Worm (Caenorhabditis elegans) whole organism, L4 larva: Measurements from ENCODE around the gene cdc-73.

Experiments
- F26F4.8 ChIP-seq: fragments of 200-800 bp; sonication (Bioruptor generic); conservative IDR thresholded peaks from 2 replicates; pipeline ENCODE4 v1.3.6; 2022; ENCODE audit warnings: missing genetic modification characterization, missing compliant biosample characterization
- T20F7.1 ChIP-seq: fragments of 200-800 bp; sonication (Bioruptor generic); optimal IDR thresholded peaks from 2 replicates; lab custom pipeline; 2018; ENCODE audit warnings: mild to moderate bottlenecking, missing genetic modification characterization, missing compliant biosample characterization
- T26A8.4 ChIP-seq: fragments of 200-800 bp; sonication (Bioruptor generic); IDR thresholded peaks from 2 replicates; pipeline ENCODE4 v1.3.6; 2022; ENCODE audit warnings: missing genetic modification characterization, missing compliant biosample characterization
- Y105C5A.15 ChIP-seq: fragments of 200-800 bp; sonication (Bioruptor generic); IDR thresholded peaks from 2 replicates; pipeline ENCODE4 v1.3.6; 2022; ENCODE audit warnings: missing genetic modification characterization, missing compliant biosample characterization
- Y48G9A.11 ChIP-seq: fragments of 200-800 bp; sonication (Bioruptor generic); IDR thresholded peaks from 2 replicates; pipeline ENCODE4 v1.3.6; 2022; ENCODE audit warnings: missing genetic modification reagents, missing genetic modification characterization, missing compliant biosample characterization
- Y75B8A.6 ChIP-seq: fragments of 200-800 bp; sonication (Bioruptor generic); IDR thresholded peaks from 2 replicates; pipeline ENCODE4 v1.3.6; 2022; ENCODE audit warnings: missing genetic modification reagents, missing genetic modification characterization, missing compliant biosample characterization
- aha-1 ChIP-seq: fragments of 150-350 bp; peaks from one replicate; lab custom pipeline; 2014; ENCODE audit warnings: missing biosample characterization, missing genetic modification characterization
- ama-1 ChIP-seq: fragments of 150-350 bp; optimal IDR thresholded peaks from 2 replicates; lab custom pipeline; 2014; ENCODE audit warnings: inconsistent platforms, mixed read lengths
- ceh-20 ChIP-seq: fragments of 200-800 bp; sonication (Bioruptor generic); IDR thresholded peaks from 2 replicates; pipeline ENCODE4 v1.3.6; 2022; ENCODE audit warnings: missing genetic modification reagents, missing genetic modification characterization, missing compliant biosample characterization
- ceh-44 ChIP-seq: fragments of 200-800 bp; sonication (Bioruptor generic); IDR thresholded peaks from 2 replicates; pipeline ENCODE4 v1.3.6; 2022; ENCODE audit warnings: missing genetic modification reagents, missing genetic modification characterization, missing compliant biosample characterization
- cey-2 ChIP-seq: sonication (generic microtip); optimal IDR thresholded peaks from 3 replicates; lab custom pipeline; 2017; ENCODE audit warnings: missing genetic modification characterization, mild to moderate bottlenecking, missing compliant biosample characterization, antibody characterized with exemption, borderline replicate concordance; ENCODE audit not compliant: insufficient read depth
- ctbp-1 ChIP-seq: fragments of 200-800 bp; sonication (Bioruptor generic); IDR thresholded peaks from 2 replicates; pipeline ENCODE4 v1.3.6; 2022; ENCODE audit warnings: missing genetic modification reagents, missing genetic modification characterization, missing compliant biosample characterization
- daf-12 ChIP-seq: fragments of 150-350 bp; optimal IDR thresholded peaks from 2 replicates; lab custom pipeline; 2014; ENCODE audit warnings: missing biosample characterization, missing genetic modification reagents, missing genetic modification characterization
- daf-16 ChIP-seq, 3 experiments: sonication (generic microtip); optimal IDR thresholded peaks; 2 replicates each; lab custom pipeline; 2016 to 2017; ENCODE audit warnings: missing genetic modification characterization in 3 of 3, missing genetic modification reagents in 3 of 3, mild to moderate bottlenecking in 2 of 3, missing compliant biosample characterization in 2 of 3, missing biosample characterization in 1 of 3, moderate library complexity in 1 of 3
- daf-19 ChIP-seq: fragments of 200-800 bp; sonication (Bioruptor generic); conservative IDR thresholded peaks from 2 replicates; pipeline ENCODE4 v1.3.6; 2022; ENCODE audit warnings: missing genetic modification characterization, missing compliant biosample characterization
- daf-8 ChIP-seq: fragments of 200-800 bp; sonication (Bioruptor generic); IDR thresholded peaks from 2 replicates; pipeline ENCODE4 v1.3.6; 2022; ENCODE audit warnings: missing genetic modification characterization, missing compliant biosample characterization
- dmd-6 ChIP-seq: fragments of 200-800 bp; sonication (Bioruptor generic); IDR thresholded peaks from 2 replicates; pipeline ENCODE4 v1.3.6; 2022; ENCODE audit warnings: missing genetic modification reagents, missing genetic modification characterization, missing compliant biosample characterization
- dpl-1 ChIP-seq: fragments of 150-350 bp; optimal IDR thresholded peaks from 2 replicates; lab custom pipeline; 2014; ENCODE audit warnings: missing biosample characterization, missing genetic modification reagents, missing genetic modification characterization
- dve-1 ChIP-seq: sonication (generic microtip); optimal IDR thresholded peaks from 2 replicates; lab custom pipeline; 2017; ENCODE audit warnings: antibody characterized with exemption, mild to moderate bottlenecking, missing genetic modification characterization, missing compliant biosample characterization; ENCODE audit not compliant: insufficient read depth
- egl-27 ChIP-seq: sonication (generic microtip); optimal IDR thresholded peaks from 3 replicates; lab custom pipeline; 2017; ENCODE audit warnings: missing biosample characterization, missing genetic modification reagents, missing genetic modification characterization
- fkh-10 ChIP-seq: fragments of 150-350 bp; optimal IDR thresholded peaks from 2 replicates; lab custom pipeline; 2014; ENCODE audit warnings: missing biosample characterization, missing genetic modification reagents, missing genetic modification characterization
- gei-8 ChIP-seq: fragments of 200-800 bp; sonication (Bioruptor generic); optimal IDR thresholded peaks from 2 replicates; lab custom pipeline; 2018; ENCODE audit warnings: mild to moderate bottlenecking, missing genetic modification characterization, missing compliant biosample characterization
- hlh-11 ChIP-seq: fragments of 200-800 bp; sonication (Bioruptor generic); optimal IDR thresholded peaks from 2 replicates; lab custom pipeline; 2018; ENCODE audit warnings: mild to moderate bottlenecking, missing genetic modification characterization, missing compliant biosample characterization
- hmg-1.1 ChIP-seq: fragments of 200-800 bp; sonication (Bioruptor generic); IDR thresholded peaks from 2 replicates; pipeline ENCODE4 v1.3.6; 2022; ENCODE audit warnings: missing genetic modification reagents, missing genetic modification characterization, missing compliant biosample characterization
- lin-13 ChIP-seq: fragments of 150-350 bp; optimal IDR thresholded peaks from 2 replicates; lab custom pipeline; 2014; ENCODE audit warnings: missing biosample characterization, missing genetic modification reagents, missing genetic modification characterization
- lin-38 ChIP-seq: fragments of 200-800 bp; sonication (Bioruptor generic); IDR thresholded peaks from 2 replicates; pipeline ENCODE4 v1.3.6; 2022; ENCODE audit warnings: missing genetic modification reagents, missing genetic modification characterization, missing compliant biosample characterization
- lin-39 ChIP-seq: fragments of 150-350 bp; optimal IDR thresholded peaks from 2 replicates; lab custom pipeline; 2014; ENCODE audit warnings: missing biosample characterization, missing genetic modification reagents, missing genetic modification characterization
- madf-9 ChIP-seq: fragments of 200-800 bp; sonication (Bioruptor generic); conservative IDR thresholded peaks from 2 replicates; pipeline ENCODE4 v1.3.6; 2022; ENCODE audit warnings: missing genetic modification reagents, missing genetic modification characterization, missing compliant biosample characterization
- mdl-1 ChIP-seq, 2 experiments: fragments of 150-350 bp in 1 of 2; sonication (generic microtip) in 1 of 2; optimal IDR thresholded peaks; 2 replicates each; lab custom pipeline; 2014 to 2017; ENCODE audit warnings: missing biosample characterization in 2 of 2, missing genetic modification characterization in 2 of 2
- mep-1 ChIP-seq: fragments of 150-350 bp; sonication (generic microtip); optimal IDR thresholded peaks from 3 replicates; lab custom pipeline; 2014; ENCODE audit warnings: missing biosample characterization, missing genetic modification characterization
- mxl-2 ChIP-seq: fragments of 200-800 bp; sonication (Bioruptor generic); conservative IDR thresholded peaks from 2 replicates; pipeline ENCODE4 v1.3.6; 2022; ENCODE audit warnings: missing genetic modification reagents, missing genetic modification characterization, missing compliant biosample characterization
- nhr-102 ChIP-seq: sonication (generic microtip); optimal IDR thresholded peaks from 2 replicates; lab custom pipeline; 2016; ENCODE audit warnings: mild to moderate bottlenecking, missing genetic modification characterization, moderate library complexity, missing compliant biosample characterization
- nhr-111 ChIP-seq: fragments of 200-800 bp; sonication (Bioruptor generic); optimal IDR thresholded peaks from 2 replicates; lab custom pipeline; 2018; ENCODE audit warnings: mild to moderate bottlenecking, missing genetic modification characterization, missing compliant biosample characterization
- nhr-28 ChIP-seq: fragments of 150-350 bp; optimal IDR thresholded peaks from 2 replicates; lab custom pipeline; 2014; ENCODE audit warnings: missing biosample characterization, missing genetic modification characterization
- nhr-48 ChIP-seq: sonication (generic microtip); optimal IDR thresholded peaks from 2 replicates; lab custom pipeline; 2016; ENCODE audit warnings: mild to moderate bottlenecking, missing genetic modification characterization, missing compliant biosample characterization
- nhr-76 ChIP-seq: fragments of 150-350 bp; optimal IDR thresholded peaks from 2 replicates; lab custom pipeline; 2014; ENCODE audit warnings: missing biosample characterization, missing genetic modification characterization
- nhr-77 ChIP-seq: fragments of 150-350 bp; optimal IDR thresholded peaks from 2 replicates; lab custom pipeline; 2014; ENCODE audit warnings: missing biosample characterization, missing genetic modification characterization
- php-3 ChIP-seq: fragments of 200-800 bp; sonication (Bioruptor generic); IDR thresholded peaks from 2 replicates; pipeline ENCODE4 v1.3.6; 2022; ENCODE audit warnings: missing genetic modification reagents, missing genetic modification characterization, missing compliant biosample characterization
- pqm-1 ChIP-seq: sonication (generic microtip); optimal IDR thresholded peaks from 2 replicates; lab custom pipeline; 2017; ENCODE audit warnings: missing biosample characterization, missing genetic modification characterization
- rbr-2 ChIP-seq: sonication (generic microtip); optimal IDR thresholded peaks from 2 replicates; lab custom pipeline; 2016; ENCODE audit warnings: missing genotype, missing genetic modification characterization, missing compliant biosample characterization
- saeg-2 ChIP-seq: fragments of 200-800 bp; sonication (Bioruptor generic); IDR thresholded peaks from 2 replicates; pipeline ENCODE4 v1.3.6; 2022; ENCODE audit warnings: missing genetic modification reagents, missing genetic modification characterization, missing compliant biosample characterization
- skn-1 ChIP-seq: fragments of 150-350 bp; optimal IDR thresholded peaks from 2 replicates; lab custom pipeline; 2014; ENCODE audit warnings: missing biosample characterization, missing genetic modification characterization
- snpc-4 ChIP-seq: fragments of 150-350 bp; optimal IDR thresholded peaks from 2 replicates; lab custom pipeline; 2014; ENCODE audit warnings: missing biosample characterization, missing genetic modification characterization
- unc-62 ChIP-seq, 3 experiments: fragments of 150-350 bp in 1 of 3; sonication (generic microtip); optimal IDR thresholded peaks in 2 of 3; peaks in 1 of 3; 1 replicate in 1 of 3; 2 replicates in 2 of 3; lab custom pipeline; 2014 to 2017; ENCODE audit warnings: missing biosample characterization in 3 of 3, missing genetic modification characterization in 3 of 3, missing genetic modification reagents in 3 of 3, missing genotype in 1 of 3
- zip-11 ChIP-seq: fragments of 200-800 bp; sonication (Bioruptor generic); IDR thresholded peaks from 2 replicates; pipeline ENCODE4 v1.3.6; 2022; ENCODE audit warnings: missing genetic modification characterization, missing compliant biosample characterization
- zip-2 ChIP-seq: fragments of 150-350 bp; optimal IDR thresholded peaks from 2 replicates; lab custom pipeline; 2014; ENCODE audit warnings: missing biosample characterization, missing genetic modification characterization
- ztf-11 ChIP-seq: fragments of 150-350 bp; optimal IDR thresholded peaks from 2 replicates; lab custom pipeline; 2014; ENCODE audit warnings: missing biosample characterization, missing genetic modification characterization

Gene cdc-73

DNA sequence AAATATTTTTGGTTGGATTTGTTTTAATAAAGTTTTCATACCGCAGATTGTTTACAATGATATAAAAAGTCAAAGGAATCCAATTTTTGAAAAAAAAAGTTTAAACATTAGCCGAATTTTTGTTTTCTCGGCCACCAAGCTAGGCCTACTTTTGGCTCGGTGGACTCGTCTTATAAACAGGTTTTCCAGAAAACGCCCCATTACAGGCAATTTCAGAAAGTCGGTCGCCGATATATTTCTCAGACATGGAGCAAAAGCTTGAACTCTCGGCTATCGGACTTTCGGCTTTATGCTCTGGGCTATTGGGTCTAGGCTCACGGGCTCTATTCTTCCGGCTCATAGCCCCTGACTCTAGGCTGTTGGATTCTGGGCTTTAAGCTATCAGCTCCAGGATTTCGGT, 40.7 kb downstream of the cdc-73 start:
- TF ChIP-seq nhr-102 (tag; lab: Kevin White, UChicago) (peak; percentile 42), aha-1 (tag; lab: Kevin White, UChicago) (peak; percentile 44), daf-16 (GFP tag; optimal IDR thresholded peaks at IDR 0.05; lab: Kevin White, UChicago) (no peak), daf-16 (tag; optimal IDR thresholded peaks at IDR 0.05; lab: Kevin White, UChicago) (peak; percentile 2), skn-1 (tag; lab: Kevin White, UChicago) (no peak)

DNA sequence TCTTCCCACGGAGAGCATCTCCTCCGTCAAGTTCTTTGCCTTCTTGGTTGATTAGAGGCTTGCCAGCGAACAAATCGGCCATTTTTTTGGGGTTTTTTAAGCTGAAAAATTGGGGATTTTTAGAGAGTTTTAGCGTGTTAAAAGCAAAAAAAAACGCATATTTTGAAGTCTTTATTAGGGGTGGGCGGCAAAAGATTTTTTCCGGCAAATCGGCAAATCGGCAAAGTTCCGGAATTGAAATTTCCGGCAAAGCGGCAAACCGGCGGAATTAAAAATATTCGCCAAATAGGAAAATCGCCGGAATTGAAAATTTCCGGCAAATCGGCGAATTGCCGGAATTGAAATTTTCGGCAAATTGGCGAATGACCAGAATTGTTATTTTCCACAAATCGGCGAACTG, 41.7 kb downstream of the cdc-73 start, which contains the start of gene C35B1.5:
TSS of gene C35B1.5 (minus strand) at position 101 of the 400 bp plus-strand sequence.
- no peak for TF ChIP-seq dpl-1 (GFP tag; lab: Kevin White, UChicago)
- no peak for TF ChIP-seq nhr-77 (tag; lab: Kevin White, UChicago)

DNA sequence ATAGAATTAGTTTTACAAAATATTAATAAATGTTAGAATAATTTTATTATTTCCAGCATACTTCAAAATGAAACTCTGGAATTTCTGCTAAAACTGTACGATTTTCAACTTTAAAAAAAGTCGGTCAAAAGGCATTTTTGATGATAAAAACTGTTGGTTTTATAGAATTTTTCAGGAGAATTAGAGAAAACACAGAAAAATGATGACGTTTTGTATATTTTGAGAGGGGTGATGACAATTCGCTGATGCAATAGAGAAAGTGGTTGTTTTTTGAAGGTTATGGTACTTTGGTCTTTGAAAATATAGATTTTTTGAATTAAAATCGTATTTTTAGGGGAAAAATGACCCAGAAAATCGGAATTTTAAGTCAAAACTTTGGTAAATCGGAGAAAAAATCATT, 42.6 kb downstream of the cdc-73 start:
- TF ChIP-seq mdl-1 (tag; optimal IDR thresholded peaks at IDR 0.05; lab: Kevin White, UChicago) (no peak), fkh-10 (GFP tag; lab: Kevin White, UChicago) (no peak), pqm-1 (tag; lab: Kevin White, UChicago) (no peak), snpc-4 (tag; lab: Kevin White, UChicago) (no peak), unc-62 (GFP tag; optimal IDR thresholded peaks at IDR 0.05 in 1 of 2; lab: Kevin White, UChicago) (no peak), unc-62 (tag; optimal IDR thresholded peaks at IDR 0.05; lab: Kevin White, UChicago) (no peak), ctbp-1 (GFP tag; lab: Robert Waterston, UW) (no peak), nhr-28 (tag; lab: Kevin White, UChicago) (peak; percentile 35), Y48G9A.11 (no peak), ama-1 (lab: Kevin White, UChicago) (no peak), Y75B8A.6 (GFP tag; lab: Robert Waterston, UW) (no peak), lin-39 (tag; lab: Kevin White, UChicago) (no peak), T26A8.4 (no peak), cey-2 (no peak), nhr-48 (no peak), rbr-2 (no peak), saeg-2 (GFP tag; lab: Robert Waterston, UW) (no peak), daf-8 (GFP tag; lab: Robert Waterston, UW) (no peak), php-3 (GFP tag; lab: Robert Waterston, UW) (no peak), nhr-102 (tag; lab: Kevin White, UChicago) (no peak), daf-12 (tag; lab: Kevin White, UChicago) (no peak), egl-27 (tag; lab: Kevin White, UChicago) (no peak), zip-2 (tag; lab: Kevin White, UChicago) (no peak), hlh-11 (tag; lab: Kevin White, UChicago) (peak; percentile 23), dve-1 (tag; lab: Kevin White, UChicago) (peak; percentile 52), T20F7.1 (GFP tag; lab: Kevin White, UChicago) (no peak), Y105C5A.15 (no peak), daf-16 (GFP tag; optimal IDR thresholded peaks at IDR 0.05; lab: Kevin White, UChicago) (no peak), daf-16 (tag; optimal IDR thresholded peaks at IDR 0.05; lab: Kevin White, UChicago) (peak; percentile 83), nhr-76 (tag; lab: Kevin White, UChicago) (no peak), ceh-20 (GFP tag; lab: Robert Waterston, UW) (no peak), gei-8 (GFP tag; lab: Kevin White, UChicago) (no peak), skn-1 (tag; lab: Kevin White, UChicago) (no peak), mep-1 (tag; lab: Kevin White, UChicago) (peak; percentile 7), F26F4.8 (GFP tag; lab: Robert Waterston, UW) (no peak), nhr-111 (GFP tag; lab: Kevin White, UChicago) (no peak), madf-9 (GFP tag; lab: Robert Waterston, UW) (no peak), mxl-2 (no peak), ceh-44 (no peak), lin-13 (GFP tag; lab: Kevin White, UChicago) (no peak), ztf-11 (tag; lab: Kevin White, UChicago) (no peak), lin-38 (GFP tag; lab: Robert Waterston, UW) (no peak), hmg-1.1 (GFP tag; lab: Robert Waterston, UW) (no peak), dmd-6 (GFP tag; lab: Robert Waterston, UW) (peak; percentile 29; the same call in 1 of the 2 replicates), daf-19 (GFP tag; lab: Robert Waterston, UW) (no peak), zip-11 (GFP tag; lab: Robert Waterston, UW) (no peak)
